Fruit fly (Drosophila melanogaster): ENCODE data around the gene pzg.

pzg gene

DNA sequence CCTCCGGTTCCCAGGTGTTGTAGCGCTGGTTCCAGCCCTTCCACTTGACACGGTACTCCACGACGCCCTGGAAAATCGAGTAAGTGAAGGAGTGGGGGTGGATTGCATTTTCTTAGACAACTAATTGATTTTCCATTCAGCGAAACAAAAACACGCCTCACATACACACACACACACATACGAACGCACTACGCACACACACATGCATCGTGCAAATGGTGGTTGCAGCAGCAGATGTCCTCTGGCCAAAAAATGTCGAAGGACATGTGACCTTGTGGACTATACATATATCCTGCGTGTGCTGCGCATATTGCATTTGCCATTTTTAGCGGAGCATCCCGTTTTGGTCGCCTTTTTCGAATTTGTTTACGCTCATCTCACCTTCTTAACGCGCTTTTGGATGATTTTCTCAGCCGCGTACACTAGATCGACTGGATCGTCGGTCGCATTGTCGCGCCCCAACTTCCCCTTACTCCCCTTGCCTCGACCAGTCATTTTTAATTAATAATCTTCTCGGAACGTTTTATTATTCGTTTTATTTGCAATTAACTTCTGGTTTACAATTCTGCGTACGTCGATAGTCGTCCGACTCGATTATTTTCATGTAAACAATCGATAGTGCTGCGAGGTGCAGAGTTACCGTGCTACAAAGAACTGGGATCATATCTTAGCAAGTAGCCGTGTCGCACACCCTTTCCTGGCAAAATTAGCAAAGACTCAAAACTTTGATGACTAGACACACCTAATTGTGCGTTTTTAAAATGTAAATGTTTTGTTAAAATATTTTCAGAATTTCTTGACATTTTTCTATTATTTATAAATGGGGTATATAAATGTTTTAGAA lies 31.7 kb downstream of the pzg start, which contains the start of gene Pc (continued):
- peak; percentile 40 for TF ChIP-seq CG4282 (GFP tag; optimal IDR thresholded peaks at IDR 0.05)
- no peak for TF ChIP-seq Hey (tag; optimal IDR thresholded peaks at IDR 0.05)
- peak; percentile 8 for TF ChIP-seq CG17802 (tag; optimal IDR thresholded peaks at IDR 0.05)
- TF ChIP-seq knrl (GFP tag; IDR thresholded peaks at IDR 0.05; ENCODE audit: partially characterized antibody): peak; percentile 89
- TF ChIP-seq seq (GFP tag; IDR thresholded peaks at IDR 0.05): no peak; the same call in 1 of the 2 replicates
- TF ChIP-seq CG8944 (GFP tag; optimal IDR thresholded peaks at IDR 0.05): no peak
- peak; percentile 1 for TF ChIP-seq fu2 (GFP tag; optimal IDR thresholded peaks at IDR 0.05)
- peak; percentile 97 for TF ChIP-seq Dref (GFP tag; IDR thresholded peaks at IDR 0.05)
- TF ChIP-seq CG3847 (GFP tag; IDR thresholded peaks at IDR 0.05): peak; percentile 69
- TF ChIP-seq CG34224 (GFP tag; IDR thresholded peaks at IDR 0.05; ENCODE audit: partially characterized antibody): peak; percentile 79
- no peak for TF ChIP-seq CG11723 (GFP tag; optimal IDR thresholded peaks at IDR 0.05)
- no peak for TF ChIP-seq gce (GFP tag; IDR thresholded peaks at IDR 0.05)
- TF ChIP-seq lilli (GFP tag; optimal IDR thresholded peaks at IDR 0.05): peak; percentile 3
- peak; percentile 91 for TF ChIP-seq CG15514 (GFP tag; optimal IDR thresholded peaks at IDR 0.05)
- no peak for TF ChIP-seq Stat92E (GFP tag; optimal IDR thresholded peaks at IDR 0.05)
- peak; percentile 56; the same call in 2 of the 3 replicates for TF ChIP-seq zen2 (GFP tag; IDR thresholded peaks at IDR 0.05; ENCODE audit: partially characterized antibody)
- no peak for TF ChIP-seq HLH3B (GFP tag; IDR thresholded peaks at IDR 0.05)
- peak; percentile 43 for TF ChIP-seq D (optimal IDR thresholded peaks at IDR 0.05)
- no peak for TF ChIP-seq D (GFP tag; optimal IDR thresholded peaks at IDR 0.05)
- peak; percentile 83 for TF ChIP-seq HmgD (GFP tag; optimal IDR thresholded peaks at IDR 0.05)
- no peak for TF ChIP-seq CG12071 (GFP tag; optimal IDR thresholded peaks at IDR 0.05)
- no peak for TF ChIP-seq CG7987 (GFP tag; optimal IDR thresholded peaks at IDR 0.05)
- TF ChIP-seq Camta (GFP tag; optimal IDR thresholded peaks at IDR 0.05): peak; percentile 10
- TF ChIP-seq CG1647 (GFP tag; optimal IDR thresholded peaks at IDR 0.05): no peak
- peak; percentile 80 for TF ChIP-seq MBD-R2 (GFP tag; IDR thresholded peaks at IDR 0.05)
- TF ChIP-seq CG9437 (GFP tag; optimal IDR thresholded peaks at IDR 0.05): no peak
- no peak for TF ChIP-seq CG13296 (GFP tag; optimal IDR thresholded peaks at IDR 0.05)
- peak; percentile 79 for TF ChIP-seq CG2712 (tag; optimal IDR thresholded peaks at IDR 0.05)
- TF ChIP-seq ssp (GFP tag; IDR thresholded peaks at IDR 0.05): 0 out of 2 replicates have a peak, but pooled peaks have one; percentile 12
- no peak for TF ChIP-seq CG10147 (GFP tag; optimal IDR thresholded peaks at IDR 0.05)
- peak; percentile 59; the same call in 2 of the 3 replicates for TF ChIP-seq ci (GFP tag; IDR thresholded peaks at IDR 0.05)
- TF ChIP-seq kay (GFP tag; optimal IDR thresholded peaks at IDR 0.05): peak; percentile 83
- peak; percentile 11 to 16 for TF ChIP-seq dpn (GFP tag; optimal IDR thresholded peaks at IDR 0.05)
- TF ChIP-seq CG12391 (tag; optimal IDR thresholded peaks at IDR 0.05): no peak
- peak; percentile 89 for TF ChIP-seq stwl (tag; optimal IDR thresholded peaks at IDR 0.05)
- peak; percentile 49 for TF ChIP-seq CG12155 (GFP tag; optimal IDR thresholded peaks at IDR 0.05)
- peak; percentile 67 for TF ChIP-seq nmo (GFP tag; optimal IDR thresholded peaks at IDR 0.05)
- peak; percentile 0 for TF ChIP-seq da (GFP tag; optimal IDR thresholded peaks at IDR 0.05)
- TF ChIP-seq CG3995 (GFP tag; optimal IDR thresholded peaks at IDR 0.05): peak; percentile 24
- no peak for TF ChIP-seq D19B (GFP tag; optimal IDR thresholded peaks at IDR 0.05)
- peak; percentile 100 for TF ChIP-seq CG1603 (tag; optimal IDR thresholded peaks at IDR 0.05)
- no peak for TF ChIP-seq CG12299 (tag; optimal IDR thresholded peaks at IDR 0.05)
- TF ChIP-seq sens (GFP tag): peak; percentile 51
- no peak for TF ChIP-seq CG31441 (GFP tag; IDR thresholded peaks at IDR 0.05)
- TF ChIP-seq maf-S (GFP tag; optimal IDR thresholded peaks at IDR 0.05): no peak
- no peak for TF ChIP-seq CG15073 (GFP tag; optimal IDR thresholded peaks at IDR 0.05)
- TF ChIP-seq CG9797 (GFP tag; optimal IDR thresholded peaks at IDR 0.05): peak; percentile 88
- peak; percentile 59 for TF ChIP-seq MESR4 (GFP tag; optimal IDR thresholded peaks at IDR 0.05)
- TF ChIP-seq lola (GFP tag; optimal IDR thresholded peaks at IDR 0.05): peak in 1 of 3 experiments; percentile 20

Data from whole organism, embryonic.